Fruit fly (Drosophila melanogaster): ENCODE data around the gene CG15739.

The CG15739 gene

DNA sequence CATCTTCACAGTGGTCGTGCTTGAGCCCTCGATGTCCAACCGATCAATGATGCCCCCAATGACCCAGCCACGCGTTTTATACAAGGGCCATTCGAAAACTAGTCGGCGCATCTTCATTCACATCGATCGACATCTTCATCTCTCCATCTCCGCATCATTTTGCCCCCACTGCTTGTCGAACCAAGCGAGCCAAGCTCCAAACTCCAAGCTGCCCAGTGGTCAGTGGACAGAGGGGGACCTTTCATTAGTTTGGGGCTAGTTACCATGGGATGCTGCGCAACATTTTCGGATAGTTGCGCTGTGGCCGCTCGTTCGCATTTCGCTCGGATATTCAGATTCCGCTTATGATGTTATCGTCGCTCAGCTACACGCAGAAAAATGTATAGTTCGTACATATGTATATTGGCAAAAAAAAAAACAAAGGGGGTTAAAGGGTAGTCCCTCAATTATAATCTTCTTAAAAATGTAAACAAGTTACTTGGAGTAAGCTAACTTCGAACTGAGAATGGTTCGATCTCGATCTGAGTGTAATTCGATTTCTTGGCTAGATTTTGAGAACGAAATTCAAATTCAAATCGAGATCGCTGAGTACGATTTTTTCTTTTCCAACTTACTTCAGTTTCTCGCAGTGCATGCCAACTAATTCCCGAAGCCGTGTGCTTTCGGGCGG is 26.9 kb upstream of the CG15739 start, which contains the start of gene CG15740 (continued):
- TF ChIP-seq CG18619 (GFP tag; optimal IDR thresholded peaks at IDR 0.05) (no peak), D (optimal IDR thresholded peaks at IDR 0.05) (no peak), D (GFP tag; optimal IDR thresholded peaks at IDR 0.05) (no peak), ranshi (GFP tag; IDR thresholded peaks at IDR 0.05) (peak; percentile 39; the same call in 1 of the 2 replicates), CG31441 (GFP tag; IDR thresholded peaks at IDR 0.05) (peak; percentile 63), slp2 (GFP tag; optimal IDR thresholded peaks at IDR 0.05) (no peak), CG15269 (tag; optimal IDR thresholded peaks at IDR 0.05) (peak; percentile 56), Atf6 (GFP tag; IDR thresholded peaks at IDR 0.05) (peak; percentile 73; the same call in 1 of the 2 replicates), Poxn (GFP tag; IDR thresholded peaks at IDR 0.05) (no peak), CG4820 (GFP tag; optimal IDR thresholded peaks at IDR 0.05) (peak; percentile 26), bcd (GFP tag; optimal IDR thresholded peaks at IDR 0.05) (peak; percentile 41), row (GFP tag; IDR thresholded peaks at IDR 0.05) (peak; percentile 63), CHES-1-like (GFP tag; optimal IDR thresholded peaks at IDR 0.05) (no peak), E2f2 (GFP tag; IDR thresholded peaks at IDR 0.05) (peak; percentile 37; the same call in 1 of the 2 replicates), CG13424 (tag; optimal IDR thresholded peaks at IDR 0.05) (peak; percentile 38), dan (GFP tag; IDR thresholded peaks at IDR 0.05) (no peak), ken (GFP tag; IDR thresholded peaks at IDR 0.05) (no peak; the same call in 2 of the 3 replicates), CG32532 (GFP tag; IDR thresholded peaks at IDR 0.05) (peak; percentile 51; the same call in 1 of the 2 replicates), Gsc (GFP tag; IDR thresholded peaks at IDR 0.05) (no peak), CG6689 (GFP tag; IDR thresholded peaks at IDR 0.05) (peak; percentile 66), crol (GFP tag; IDR thresholded peaks at IDR 0.05) (0 out of 2 replicates have a peak, but pooled peaks have one; percentile 23), Fer1 (GFP tag; optimal IDR thresholded peaks at IDR 0.05) (peak; percentile 10), CG13624 (GFP tag; optimal IDR thresholded peaks at IDR 0.05) (peak; percentile 26), dpn (GFP tag; optimal IDR thresholded peaks at IDR 0.05) (peak; percentile 28 to 64), CG9727 (GFP tag; optimal IDR thresholded peaks at IDR 0.05) (peak; percentile 16), pnt (GFP tag; optimal IDR thresholded peaks at IDR 0.05) (peak; percentile 45), Ada2b (GFP tag; IDR thresholded peaks at IDR 0.05) (peak; percentile 62), CG11456 (GFP tag; IDR thresholded peaks at IDR 0.05) (0 out of 3 replicates have a peak, but pooled peaks have one; percentile 9), CG12744 (GFP tag; optimal IDR thresholded peaks at IDR 0.05) (no peak), CG14667 (GFP tag; IDR thresholded peaks at IDR 0.05) (peak; percentile 35; the same call in 1 of the 2 replicates), nom (GFP tag; optimal IDR thresholded peaks at IDR 0.05) (no peak), Bdp1 (GFP tag; optimal IDR thresholded peaks at IDR 0.05) (no peak), ci (GFP tag; IDR thresholded peaks at IDR 0.05) (peak; percentile 62; the same call in 1 of the 3 replicates), CoRest (tag; optimal IDR thresholded peaks at IDR 0.05) (peak; percentile 32), grau (tag; optimal IDR thresholded peaks at IDR 0.05) (peak; percentile 1), jing (GFP tag; optimal IDR thresholded peaks at IDR 0.05) (peak; percentile 25), Hr51 (GFP tag; optimal IDR thresholded peaks at IDR 0.05) (peak in 1 of 2 experiments; percentile 71), Optix (GFP tag; IDR thresholded peaks at IDR 0.05) (peak; percentile 54; the same call in 1 of the 3 replicates), trh (GFP tag; optimal IDR thresholded peaks at IDR 0.05) (no peak), CG7839 (tag; optimal IDR thresholded peaks at IDR 0.05) (peak; percentile 55), Ptx1 (GFP tag; IDR thresholded peaks at IDR 0.05) (peak; percentile 78), odd (GFP tag; optimal IDR thresholded peaks at IDR 0.05) (no peak), sens (GFP tag) (peak; percentile 76), E2f1 (GFP tag; IDR thresholded peaks at IDR 0.05) (0 out of 2 replicates have a peak, but pooled peaks have one; percentile 44), CG10565 (GFP tag; optimal IDR thresholded peaks at IDR 0.05) (no peak), CG14014 (GFP tag; IDR thresholded peaks at IDR 0.05) (peak; percentile 25; the same call in 1 of the 2 replicates), Camta (GFP tag; optimal IDR thresholded peaks at IDR 0.05) (peak; percentile 46), MTF-1 (GFP tag; optimal IDR thresholded peaks at IDR 0.05; ENCODE audit: borderline replicate concordance) (no peak), esg (GFP tag; conservative IDR thresholded peaks at IDR 0.05) (peak; percentile 69), CG8944 (GFP tag; optimal IDR thresholded peaks at IDR 0.05) (no peak)

All from whole organism, embryonic.